Worm (Caenorhabditis elegans) whole organism, early embryonic: ENCODE measurements around the gene tag-180.

Experiments
- B0310.2 ChIP-seq: sonication (generic microtip); optimal IDR thresholded peaks from 2 replicates; lab custom pipeline; 2016; ENCODE audit warnings: mild to moderate bottlenecking, missing genetic modification characterization, missing compliant biosample characterization
- F13C5.2 ChIP-seq: sonication (generic microtip); optimal IDR thresholded peaks from 2 replicates; lab custom pipeline; 2017; ENCODE audit warnings: mild to moderate bottlenecking, missing genetic modification characterization, inconsistent platforms, missing compliant biosample characterization
- aly-1 ChIP-seq: sonication (generic microtip); optimal IDR thresholded peaks from 2 replicates; lab custom pipeline; 2016; ENCODE audit warnings: missing genetic modification characterization, missing compliant biosample characterization
- ama-1 ChIP-seq: fragments of 150-350 bp; optimal IDR thresholded peaks from 2 replicates; lab custom pipeline; 2014
- ceh-13 ChIP-seq: fragments of 200-800 bp; sonication (Bioruptor generic); optimal IDR thresholded peaks from 2 replicates; lab custom pipeline; 2018; ENCODE audit warnings: mild to moderate bottlenecking, missing genetic modification characterization, missing compliant biosample characterization
- ceh-36 ChIP-seq: sonication (generic microtip); optimal IDR thresholded peaks from 2 replicates; lab custom pipeline; 2016; ENCODE audit warnings: missing genetic modification characterization, inconsistent platforms, missing compliant biosample characterization
- ets-7 ChIP-seq: sonication (generic microtip); optimal IDR thresholded peaks from 2 replicates; lab custom pipeline; 2016; ENCODE audit warnings: missing genotype, missing genetic modification characterization, missing compliant biosample characterization
- flt-1 ChIP-seq: fragments of 200-800 bp; sonication (Bioruptor generic); IDR thresholded peaks from 2 replicates; pipeline ENCODE4 v1.3.6; 2022; ENCODE audit warnings: missing genetic modification characterization, missing compliant biosample characterization
- hmbx-1 ChIP-seq: sonication (generic microtip); optimal IDR thresholded peaks from 2 replicates; lab custom pipeline; 2016; ENCODE audit warnings: mild to moderate bottlenecking, missing genetic modification characterization, missing compliant biosample characterization
- hmg-4 ChIP-seq: fragments of 200-800 bp; sonication (Bioruptor generic); optimal IDR thresholded peaks from 2 replicates; lab custom pipeline; 2018; ENCODE audit warnings: mild to moderate bottlenecking, missing genetic modification characterization, missing compliant biosample characterization
- hnd-1 ChIP-seq: sonication (generic microtip); optimal IDR thresholded peaks from 2 replicates; lab custom pipeline; 2016; ENCODE audit warnings: missing genetic modification characterization, missing compliant biosample characterization
- pes-1 ChIP-seq: fragments of 200-800 bp; sonication (Bioruptor generic); IDR thresholded peaks from 2 replicates; pipeline ENCODE4 v1.3.6; 2022; ENCODE audit warnings: missing genetic modification reagents, missing genetic modification characterization, missing compliant biosample characterization
- scrt-1 ChIP-seq: fragments of 200-800 bp; sonication (Bioruptor generic); IDR thresholded peaks from 2 replicates; pipeline ENCODE4 v1.3.6; 2022; ENCODE audit warnings: missing genetic modification characterization, missing compliant biosample characterization
- sea-1 ChIP-seq: fragments of 200-800 bp; sonication (Bioruptor generic); conservative IDR thresholded peaks from 2 replicates; pipeline ENCODE4 v1.3.6; 2022; ENCODE audit warnings: missing genetic modification characterization, missing compliant biosample characterization
- tbx-11 ChIP-seq: fragments of 200-800 bp; sonication (Bioruptor generic); IDR thresholded peaks from 2 replicates; pipeline ENCODE4 v1.3.6; 2022; ENCODE audit warnings: missing genetic modification characterization, missing compliant biosample characterization
- tbx-37 ChIP-seq: fragments of 200-800 bp; sonication (Bioruptor generic); conservative IDR thresholded peaks from 2 replicates; pipeline ENCODE4 v1.3.6; 2022; ENCODE audit warnings: missing genetic modification reagents, missing genetic modification characterization, missing compliant biosample characterization
- tra-4 ChIP-seq: sonication (generic microtip); optimal IDR thresholded peaks from 2 replicates; lab custom pipeline; 2017; ENCODE audit warnings: missing genetic modification characterization, missing compliant biosample characterization

The tag-180 gene

ce11 chrII:11286445-11286844 lies 42.8 kb downstream of the tag-180 start:
- no peak for TF ChIP-seq hnd-1 (tag; lab: Kevin White, UChicago)
- TF ChIP-seq tbx-37 (GFP tag; lab: Robert Waterston, UW) = no peak
- no peak for TF ChIP-seq sea-1 (GFP tag; lab: Robert Waterston, UW)
- no peak for TF ChIP-seq aly-1
- no peak for TF ChIP-seq tra-4 (tag; lab: Kevin White, UChicago)
- no peak for TF ChIP-seq scrt-1 (GFP tag; lab: Robert Waterston, UW)
- TF ChIP-seq B0310.2 (tag; lab: Kevin White, UChicago) = no peak
- no peak for TF ChIP-seq F13C5.2 (tag; lab: Kevin White, UChicago)
- no peak for TF ChIP-seq ceh-36 (tag; lab: Kevin White, UChicago)
- TF ChIP-seq pes-1 (GFP tag; lab: Robert Waterston, UW) = no peak

DNA sequence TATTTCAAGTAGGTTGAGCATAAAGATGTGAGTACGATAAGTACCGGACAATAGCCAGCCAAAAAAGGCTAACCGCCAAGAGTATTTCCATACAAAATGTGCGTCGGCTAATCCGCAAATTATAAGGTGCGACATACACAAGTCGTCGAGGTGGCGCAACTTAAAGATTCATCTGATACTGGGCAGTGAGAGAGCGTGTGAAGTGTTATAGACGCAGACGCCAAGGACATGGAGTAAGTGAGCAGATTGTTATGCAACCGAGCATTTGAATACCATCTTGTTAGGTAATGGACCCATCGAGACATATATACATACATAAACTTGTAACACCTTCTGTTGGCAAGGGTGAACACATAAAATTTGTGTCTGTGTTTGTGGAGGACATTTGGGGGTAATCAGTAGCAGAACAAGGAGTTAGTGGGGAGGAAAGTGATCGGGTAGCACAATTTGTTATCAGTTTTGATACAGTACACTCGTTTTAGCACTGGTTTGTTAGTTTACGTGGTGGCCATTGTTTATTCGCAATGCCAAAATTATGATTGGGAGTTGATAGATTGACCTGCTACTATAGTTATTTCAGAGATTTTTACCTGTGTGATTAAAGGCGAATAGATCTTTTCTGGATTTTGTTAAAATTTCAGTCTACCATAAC lies 43.8 kb downstream of the tag-180 start:
- no peak for TF ChIP-seq hnd-1 (tag; lab: Kevin White, UChicago)
- no peak for TF ChIP-seq pes-1 (GFP tag; lab: Robert Waterston, UW)
- no peak for TF ChIP-seq tbx-11 (GFP tag; lab: Robert Waterston, UW)
- no peak for TF ChIP-seq aly-1
- TF ChIP-seq scrt-1 (GFP tag; lab: Robert Waterston, UW) = no peak
- no peak for TF ChIP-seq B0310.2 (tag; lab: Kevin White, UChicago)
- TF ChIP-seq ceh-36 (tag; lab: Kevin White, UChicago) = no peak
- TF ChIP-seq tbx-37 (GFP tag; lab: Robert Waterston, UW) = no peak

DNA sequence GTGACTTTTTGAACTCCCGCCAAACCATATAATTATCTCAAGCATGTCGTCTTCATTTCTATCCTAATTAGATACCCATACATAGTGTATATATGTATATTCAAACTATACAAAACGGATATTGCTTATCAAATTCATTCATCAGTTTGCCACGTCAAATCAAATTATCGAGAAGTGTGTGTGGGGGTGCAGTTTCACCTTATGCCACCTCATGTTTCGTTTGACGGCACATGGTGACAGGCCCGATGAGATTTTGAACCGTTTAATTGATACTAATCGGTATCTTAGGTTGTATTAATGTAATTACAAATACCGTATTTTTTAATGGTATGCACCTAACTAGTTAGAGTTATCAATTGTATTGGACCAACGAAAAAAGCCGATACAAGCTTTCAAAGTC lies 44.5 kb downstream of the tag-180 start:
- TF ChIP-seq F13C5.2 (tag; lab: Kevin White, UChicago) = no peak

DNA sequence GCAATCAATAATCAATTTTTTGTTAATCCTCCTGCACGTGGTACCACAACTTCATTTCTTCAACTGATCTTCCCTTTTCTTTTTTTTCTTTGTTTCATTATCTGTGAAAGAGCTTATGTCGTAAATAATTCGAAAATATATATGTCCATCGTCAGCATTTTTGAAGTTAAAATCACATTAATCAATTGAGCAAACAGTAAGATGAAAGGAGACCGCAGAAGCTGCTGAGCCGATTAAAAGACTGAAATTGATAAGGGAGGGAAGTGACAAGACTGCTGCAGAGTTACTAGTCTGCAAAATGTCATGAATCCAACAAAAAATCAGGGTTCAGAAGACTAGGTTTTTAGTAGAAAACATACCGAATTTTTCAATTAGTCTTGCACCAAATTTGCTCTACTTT lies 45.4 kb downstream of the tag-180 start:
- TF ChIP-seq sea-1 (GFP tag; lab: Robert Waterston, UW) (no peak), B0310.2 (tag; lab: Kevin White, UChicago) (no peak), tra-4 (tag; lab: Kevin White, UChicago) (no peak), aly-1 (no peak), tbx-11 (GFP tag; lab: Robert Waterston, UW) (no peak), ets-7 (tag; lab: Kevin White, UChicago) (no peak), hmbx-1 (no peak), hnd-1 (tag; lab: Kevin White, UChicago) (no peak), hmg-4 (no peak), scrt-1 (GFP tag; lab: Robert Waterston, UW) (no peak), F13C5.2 (tag; lab: Kevin White, UChicago) (no peak), ama-1 (lab: Kevin White, UChicago) (no peak), flt-1 (GFP tag; lab: Robert Waterston, UW) (no peak), tbx-37 (GFP tag; lab: Robert Waterston, UW) (no peak), ceh-13 (GFP tag; lab: Kevin White, UChicago) (no peak)

DNA sequence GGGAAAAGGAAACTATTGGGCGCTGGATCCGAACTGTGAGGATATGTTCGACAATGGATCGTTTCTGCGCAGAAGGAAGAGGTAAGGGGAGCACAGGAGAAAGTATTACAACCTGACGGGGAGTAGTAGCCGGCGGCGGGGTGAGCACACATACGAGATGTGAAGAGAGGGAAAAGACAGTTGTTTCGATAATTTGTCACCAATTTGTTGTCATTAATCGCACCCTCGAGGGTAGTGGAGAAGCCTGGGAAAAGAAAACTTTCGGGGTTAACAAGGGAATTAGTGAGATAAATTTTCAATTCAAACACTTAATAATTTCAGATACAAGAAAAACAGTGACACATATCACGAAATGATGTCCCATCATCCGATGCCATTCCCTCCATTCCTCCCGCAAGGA lies 46.2 kb downstream of the tag-180 start:
- no peak for TF ChIP-seq ama-1 (lab: Kevin White, UChicago)
- no peak for TF ChIP-seq F13C5.2 (tag; lab: Kevin White, UChicago)
- no peak for TF ChIP-seq flt-1 (GFP tag; lab: Robert Waterston, UW)
- no peak for TF ChIP-seq sea-1 (GFP tag; lab: Robert Waterston, UW)
- no peak for TF ChIP-seq hmbx-1
- TF ChIP-seq tbx-11 (GFP tag; lab: Robert Waterston, UW) = no peak
- TF ChIP-seq hnd-1 (tag; lab: Kevin White, UChicago) = no peak
- no peak for TF ChIP-seq scrt-1 (GFP tag; lab: Robert Waterston, UW)
- TF ChIP-seq tbx-37 (GFP tag; lab: Robert Waterston, UW) = no peak
- no peak for TF ChIP-seq aly-1
- no peak for TF ChIP-seq hmg-4
- TF ChIP-seq ets-7 (tag; lab: Kevin White, UChicago) = no peak

DNA sequence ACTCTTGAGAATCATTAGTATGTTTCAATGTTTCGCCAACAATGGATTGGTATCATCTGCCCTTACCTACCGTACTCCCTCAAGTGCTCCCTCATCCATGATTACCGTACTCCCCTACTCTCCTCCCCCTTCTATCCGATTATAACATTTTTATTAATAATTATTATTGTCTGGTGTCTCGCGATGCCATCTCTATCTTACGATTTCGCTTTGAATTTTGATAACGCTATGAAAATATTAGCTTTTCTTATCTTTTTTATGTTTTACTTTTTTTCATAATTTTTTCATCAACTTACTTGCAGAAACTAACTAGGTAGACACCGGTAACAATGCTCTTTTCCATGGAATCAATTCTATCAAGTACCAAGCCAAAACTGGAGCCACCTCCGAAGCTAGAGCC lies 47.6 kb downstream of the tag-180 start, which contains the start of gene unc-130:
unc-130 (plus strand) TSS at position 301 of the 400 bp plus-strand sequence.
- no peak for TF ChIP-seq ceh-13 (GFP tag; lab: Kevin White, UChicago)
- no peak for TF ChIP-seq pes-1 (GFP tag; lab: Robert Waterston, UW)
- TF ChIP-seq tbx-11 (GFP tag; lab: Robert Waterston, UW) = no peak
- no peak for TF ChIP-seq aly-1
- TF ChIP-seq flt-1 (GFP tag; lab: Robert Waterston, UW) = no peak
- TF ChIP-seq scrt-1 (GFP tag; lab: Robert Waterston, UW) = no peak
- no peak for TF ChIP-seq ets-7 (tag; lab: Kevin White, UChicago)
- no peak for TF ChIP-seq B0310.2 (tag; lab: Kevin White, UChicago)
- no peak for TF ChIP-seq tbx-37 (GFP tag; lab: Robert Waterston, UW)
- TF ChIP-seq ceh-36 (tag; lab: Kevin White, UChicago) = no peak
- no peak for TF ChIP-seq ama-1 (lab: Kevin White, UChicago)
- TF ChIP-seq hmbx-1 = no peak
- TF ChIP-seq hmg-4 = no peak

DNA sequence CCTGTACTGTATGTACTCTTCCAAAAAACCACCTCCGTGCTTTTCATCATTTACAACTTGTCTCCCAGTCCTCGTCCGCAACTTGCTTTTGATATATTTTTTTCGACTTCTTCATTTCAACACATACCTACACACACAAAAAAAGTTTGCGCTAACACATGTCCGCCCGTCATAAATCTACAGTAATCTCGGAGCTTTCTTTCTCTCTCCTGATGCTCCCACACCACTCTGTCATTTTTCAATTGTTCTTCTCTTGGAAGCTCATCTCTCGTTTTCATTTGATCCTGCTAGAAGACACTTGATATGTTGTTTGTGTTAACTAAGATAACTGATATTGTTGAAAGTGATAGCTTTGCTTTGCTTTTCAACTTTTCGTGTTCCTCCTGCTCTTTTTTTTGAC lies 48.1 kb downstream of the tag-180 start:
- no peak for TF ChIP-seq ama-1 (lab: Kevin White, UChicago)
- no peak for TF ChIP-seq hmg-4
- TF ChIP-seq pes-1 (GFP tag; lab: Robert Waterston, UW) = no peak
- no peak for TF ChIP-seq flt-1 (GFP tag; lab: Robert Waterston, UW)
- TF ChIP-seq hmbx-1 = no peak
- no peak for TF ChIP-seq scrt-1 (GFP tag; lab: Robert Waterston, UW)
- no peak for TF ChIP-seq sea-1 (GFP tag; lab: Robert Waterston, UW)
- TF ChIP-seq tbx-37 (GFP tag; lab: Robert Waterston, UW) = no peak
- no peak for TF ChIP-seq aly-1
